Worm (Caenorhabditis elegans) whole organism, mixed stage, embryonic: ENCODE data around the gene ZK1248.4.

ENCODE experiments used
- M03D4.4 ChIP-seq: sonication (generic microtip); optimal IDR thresholded peaks from 2 replicates; lab custom pipeline; 2017; ENCODE audit warnings: mild to moderate bottlenecking, missing genetic modification characterization, missing compliant biosample characterization
- bed-3 ChIP-seq: fragments of 200-800 bp; sonication (Bioruptor generic); optimal IDR thresholded peaks from 3 replicates; lab custom pipeline; 2018; ENCODE audit warnings: mild to moderate bottlenecking, missing genetic modification characterization, moderate library complexity, missing compliant biosample characterization
- blmp-1 ChIP-seq: fragments of 150-350 bp; optimal IDR thresholded peaks from 2 replicates; lab custom pipeline; 2014; ENCODE audit warnings: missing biosample characterization, missing genetic modification characterization
- ceh-39 ChIP-seq: fragments of 150-350 bp; optimal IDR thresholded peaks from 2 replicates; lab custom pipeline; 2014; ENCODE audit warnings: missing biosample characterization, missing genetic modification characterization
- ceh-43 ChIP-seq: fragments of 200-800 bp; sonication (Bioruptor generic); optimal IDR thresholded peaks from 2 replicates; lab custom pipeline; 2018; ENCODE audit warnings: mild to moderate bottlenecking, missing genetic modification characterization, moderate library complexity, missing compliant biosample characterization
- ceh-83 ChIP-seq: fragments of 200-800 bp; sonication (Bioruptor generic); optimal IDR thresholded peaks from 2 replicates; lab custom pipeline; 2018; ENCODE audit warnings: mild to moderate bottlenecking, missing genetic modification characterization, missing compliant biosample characterization
- cnd-1 ChIP-seq: fragments of 200-800 bp; sonication (Bioruptor generic); optimal IDR thresholded peaks from 2 replicates; lab custom pipeline; 2018; ENCODE audit warnings: mild to moderate bottlenecking, missing genetic modification characterization, missing compliant biosample characterization
- elt-1 ChIP-seq: sonication (generic microtip); optimal IDR thresholded peaks from 2 replicates; lab custom pipeline; 2017; ENCODE audit warnings: missing genetic modification characterization, mild to moderate bottlenecking, missing compliant biosample characterization, antibody characterized with exemption, moderate library complexity, borderline replicate concordance; ENCODE audit not compliant: insufficient read depth
- elt-3 ChIP-seq: fragments of 150-350 bp; optimal IDR thresholded peaks from 2 replicates; lab custom pipeline; 2014; ENCODE audit warnings: missing biosample characterization, missing genetic modification characterization
- flh-1 ChIP-seq: fragments of 200-800 bp; sonication (Bioruptor generic); optimal IDR thresholded peaks from 2 replicates; lab custom pipeline; 2018; ENCODE audit warnings: mild to moderate bottlenecking, missing genetic modification characterization, moderate library complexity, missing compliant biosample characterization
- ham-2 ChIP-seq: fragments of 200-800 bp; sonication (Bioruptor generic); optimal IDR thresholded peaks from 2 replicates; lab custom pipeline; 2018; ENCODE audit warnings: mild to moderate bottlenecking, missing genetic modification characterization, missing compliant biosample characterization
- hlh-1 ChIP-seq: fragments of 150-350 bp; optimal IDR thresholded peaks from 2 replicates; lab custom pipeline; 2014; ENCODE audit warnings: missing biosample characterization, missing genetic modification reagents, missing genetic modification characterization
- lin-13 ChIP-seq: fragments of 150-350 bp; optimal IDR thresholded peaks from 2 replicates; lab custom pipeline; 2014; ENCODE audit warnings: missing biosample characterization, missing genetic modification characterization
- lsy-2 ChIP-seq: fragments of 150-350 bp; optimal IDR thresholded peaks from 2 replicates; lab custom pipeline; 2014; ENCODE audit warnings: missing biosample characterization, missing genetic modification characterization
- mab-5 ChIP-seq: fragments of 150-350 bp; optimal IDR thresholded peaks from 2 replicates; lab custom pipeline; 2014; ENCODE audit warnings: missing biosample characterization, missing genetic modification characterization
- mls-2 ChIP-seq: sonication (generic microtip); optimal IDR thresholded peaks from 2 replicates; lab custom pipeline; 2016; ENCODE audit warnings: mild to moderate bottlenecking, missing genetic modification characterization, moderate library complexity, missing compliant biosample characterization
- nhr-12 ChIP-seq: fragments of 150-350 bp; optimal IDR thresholded peaks from 2 replicates; lab custom pipeline; 2014; ENCODE audit warnings: missing biosample characterization, missing genetic modification characterization
- nhr-2 ChIP-seq: fragments of 150-350 bp; optimal IDR thresholded peaks from 2 replicates; lab custom pipeline; 2014; ENCODE audit warnings: missing biosample characterization, missing genetic modification characterization
- nhr-237 ChIP-seq: fragments of 150-350 bp; optimal IDR thresholded peaks from 2 replicates; lab custom pipeline; 2014; ENCODE audit warnings: missing biosample characterization, missing genetic modification characterization
- nhr-28 ChIP-seq: fragments of 150-350 bp; optimal IDR thresholded peaks from 2 replicates; lab custom pipeline; 2014; ENCODE audit warnings: missing biosample characterization, missing genetic modification characterization
- nhr-76 ChIP-seq: sonication (generic microtip); optimal IDR thresholded peaks from 2 replicates; lab custom pipeline; 2017; ENCODE audit warnings: missing biosample characterization, missing genetic modification characterization
- pha-4 ChIP-seq: fragments of 150-350 bp; optimal IDR thresholded peaks from 2 replicates; lab custom pipeline; 2018; ENCODE audit warnings: missing biosample characterization, missing genetic modification reagents, missing genetic modification characterization
- sem-2 ChIP-seq: fragments of 200-800 bp; sonication (Bioruptor generic); optimal IDR thresholded peaks from 2 replicates; lab custom pipeline; 2018; ENCODE audit warnings: mild to moderate bottlenecking, missing genetic modification characterization, missing compliant biosample characterization
- snpc-4 ChIP-seq: fragments of 150-350 bp; optimal IDR thresholded peaks from 2 replicates; lab custom pipeline; 2014; ENCODE audit warnings: missing biosample characterization, missing genetic modification characterization
- sptf-1 ChIP-seq: sonication (generic microtip); optimal IDR thresholded peaks from 2 replicates; lab custom pipeline; 2017; ENCODE audit warnings: mild to moderate bottlenecking, missing genetic modification characterization, moderate library complexity, missing compliant biosample characterization
- unc-120 ChIP-seq: sonication (generic microtip); optimal IDR thresholded peaks from 2 replicates; lab custom pipeline; 2017; ENCODE audit warnings: missing genetic modification characterization, missing compliant biosample characterization; ENCODE audit not compliant: poor library complexity, severe bottlenecking
- unc-39 ChIP-seq: fragments of 150-350 bp; optimal IDR thresholded peaks from 2 replicates; lab custom pipeline; 2014; ENCODE audit warnings: missing biosample characterization, missing genetic modification characterization
- unc-62 ChIP-seq: fragments of 150-350 bp; optimal IDR thresholded peaks from 2 replicates; lab custom pipeline; 2014; ENCODE audit warnings: missing biosample characterization, missing genetic modification reagents, missing genetic modification characterization
- ztf-11 ChIP-seq: fragments of 150-350 bp; optimal IDR thresholded peaks from 2 replicates; lab custom pipeline; 2014; ENCODE audit warnings: missing biosample characterization, missing genetic modification characterization

The ZK1248.4 gene

DNA sequence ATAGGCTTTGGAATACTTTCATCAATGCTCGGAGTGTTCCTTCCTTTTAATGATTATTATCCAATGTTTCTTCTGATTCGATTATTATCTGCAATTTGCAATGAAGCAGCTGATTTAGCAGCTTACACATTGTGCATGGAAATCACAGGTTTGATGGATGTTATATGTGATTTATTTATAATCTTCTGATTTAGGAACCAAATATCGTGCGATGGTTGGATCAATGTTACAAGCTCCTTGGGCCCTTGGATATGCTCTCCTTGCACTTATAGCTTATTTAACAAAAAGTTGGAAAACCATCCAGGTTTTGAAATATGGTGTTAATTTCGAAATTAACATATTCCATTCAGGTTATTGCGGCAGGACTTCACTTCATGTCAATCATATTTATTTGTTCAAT, 32.9 kb upstream of the ZK1248.4 start:
- TF ChIP-seq cnd-1 (tag; lab: Kevin White, UChicago) = no peak
- TF ChIP-seq blmp-1 (tag; lab: Kevin White, UChicago) = no peak
- TF ChIP-seq ceh-43 (GFP tag; lab: Kevin White, UChicago) = no peak
- no peak for TF ChIP-seq nhr-12 (tag; lab: Kevin White, UChicago)

DNA sequence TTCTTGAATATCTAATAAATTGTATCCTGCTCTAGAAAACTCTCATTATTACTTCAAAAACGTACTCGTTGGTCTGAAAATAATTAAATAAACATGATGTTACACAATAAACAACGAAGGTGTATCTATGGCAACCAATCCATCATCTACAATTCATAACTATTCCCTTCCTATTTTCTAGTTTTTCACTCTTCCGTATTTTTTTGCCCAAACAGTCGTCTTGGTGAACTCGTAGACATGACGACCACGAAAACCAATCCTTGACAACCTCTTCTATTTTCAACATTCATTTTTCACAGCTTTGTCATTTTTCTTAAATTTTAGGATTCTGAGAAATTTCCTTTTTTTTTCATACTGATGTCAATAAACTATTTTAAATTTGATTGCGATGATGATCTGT, 29.6 kb upstream of the ZK1248.4 start, which contains the start of gene K05F1.13:
Gene K05F1.13 (plus strand): TSS at position 301 of the 400 bp plus-strand sequence.
- no peak for TF ChIP-seq unc-62 (GFP tag; lab: Kevin White, UChicago)
- TF ChIP-seq pha-4 = no peak
- no peak for TF ChIP-seq nhr-2 (tag; lab: Kevin White, UChicago)
- no peak for TF ChIP-seq nhr-76 (tag; lab: Kevin White, UChicago)
- no peak for TF ChIP-seq ham-2
- TF ChIP-seq nhr-28 (tag; lab: Kevin White, UChicago) = no peak
- no peak for TF ChIP-seq flh-1 (GFP tag; lab: Kevin White, UChicago)
- no peak for TF ChIP-seq mab-5 (tag; lab: Kevin White, UChicago)
- no peak for TF ChIP-seq mls-2 (tag; lab: Kevin White, UChicago)
- no peak for TF ChIP-seq ceh-43 (GFP tag; lab: Kevin White, UChicago)
- TF ChIP-seq sem-2 (GFP tag; lab: Kevin White, UChicago) = no peak
- TF ChIP-seq elt-1 (tag; lab: Kevin White, UChicago) = no peak
- TF ChIP-seq ceh-83 = no peak
- TF ChIP-seq blmp-1 (tag; lab: Kevin White, UChicago) = no peak
- no peak for TF ChIP-seq snpc-4
- TF ChIP-seq hlh-1 (tag; lab: Kevin White, UChicago) = no peak
- no peak for TF ChIP-seq unc-120 (tag; lab: Kevin White, UChicago)

DNA sequence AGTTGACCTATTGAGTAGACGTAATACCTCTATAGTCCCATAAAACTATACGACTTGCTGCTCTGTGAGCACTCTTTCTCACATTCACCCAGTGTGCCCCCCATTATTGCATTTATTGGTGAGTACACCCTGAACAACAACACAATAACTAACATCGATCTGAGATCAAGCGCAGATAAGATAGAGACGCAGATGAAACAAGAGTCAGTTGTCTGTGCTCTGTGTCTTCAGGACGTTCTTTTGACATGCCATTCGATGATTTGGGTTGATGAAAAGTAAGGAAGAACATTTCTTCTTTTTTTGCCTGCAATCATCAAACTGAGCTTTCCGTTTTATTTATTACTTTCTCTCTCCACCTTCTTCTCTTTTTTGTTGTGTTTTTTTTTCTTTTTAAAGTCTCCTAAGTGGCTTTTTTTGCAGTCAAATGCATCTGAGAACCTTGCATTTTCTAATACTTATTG, 28.1 kb upstream of the ZK1248.4 start, which contains the start of gene lect-2:
Gene lect-2 (plus strand): TSS at position 411 of the 461 bp plus-strand sequence.
- TF ChIP-seq unc-62 (GFP tag; lab: Kevin White, UChicago) (peak; percentile 28), nhr-2 (tag; lab: Kevin White, UChicago) (peak; percentile 35), elt-1 (tag; lab: Kevin White, UChicago) (peak; percentile 84), unc-120 (tag; lab: Kevin White, UChicago) (peak; percentile 6), ceh-43 (GFP tag; lab: Kevin White, UChicago) (no peak), bed-3 (no peak), hlh-1 (tag; lab: Kevin White, UChicago) (peak; percentile 94)

DNA sequence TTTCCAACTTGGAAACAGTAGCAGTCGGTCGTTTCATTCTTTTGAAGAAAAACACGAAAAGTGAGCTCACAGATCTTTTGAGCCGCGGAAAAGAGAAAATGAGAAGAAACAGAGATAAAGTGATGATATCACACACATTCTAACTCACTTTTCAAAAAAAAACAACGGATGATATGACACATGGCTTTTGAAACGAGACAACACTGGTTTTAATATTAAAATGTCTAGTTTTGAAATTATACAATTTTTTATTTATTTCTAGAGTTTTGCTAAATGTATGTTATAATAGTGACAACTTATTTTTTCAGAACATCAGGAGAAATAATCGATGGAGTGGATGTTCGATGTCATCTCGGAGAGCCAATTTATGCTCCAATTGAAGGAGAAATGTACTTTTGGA, 25.9 kb upstream of the ZK1248.4 start, which contains the start of gene K05F1.14:
Gene K05F1.14 (minus strand): TSS at position 101 of the 400 bp plus-strand sequence.
- TF ChIP-seq elt-3 (tag; lab: Kevin White, UChicago) (no peak), ceh-39 (no peak), nhr-12 (tag; lab: Kevin White, UChicago) (no peak), unc-62 (GFP tag; lab: Kevin White, UChicago) (no peak), ceh-43 (GFP tag; lab: Kevin White, UChicago) (no peak), elt-1 (tag; lab: Kevin White, UChicago) (no peak), unc-39 (tag; lab: Kevin White, UChicago) (no peak), ztf-11 (tag; lab: Kevin White, UChicago) (no peak), mab-5 (tag; lab: Kevin White, UChicago) (no peak), hlh-1 (tag; lab: Kevin White, UChicago) (no peak), cnd-1 (tag; lab: Kevin White, UChicago) (no peak), bed-3 (no peak)

DNA sequence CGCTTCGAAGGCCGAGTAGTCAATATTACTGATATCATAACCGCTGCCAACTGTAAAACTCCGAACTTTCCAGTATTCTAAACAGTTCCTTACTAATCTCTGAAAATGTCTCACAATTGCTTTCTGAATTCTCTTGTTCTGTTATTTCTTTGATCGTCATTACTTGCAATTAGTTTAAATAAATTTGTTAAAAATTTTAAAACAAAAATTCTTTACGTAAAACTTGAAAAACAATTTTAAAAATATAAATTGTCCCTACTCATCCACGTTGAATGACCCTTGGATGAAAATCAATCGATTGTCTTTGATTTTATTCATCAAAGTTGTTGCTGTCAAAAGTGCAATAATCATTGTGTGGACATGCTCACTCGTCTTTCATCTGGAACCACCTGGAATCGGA, 24.2 kb upstream of the ZK1248.4 start, which contains the start of gene acdh-8:
Gene acdh-8 (plus strand): TSS at position 301 of the 400 bp plus-strand sequence.
- no peak for TF ChIP-seq nhr-76 (tag; lab: Kevin White, UChicago)
- no peak for TF ChIP-seq nhr-28 (tag; lab: Kevin White, UChicago)
- no peak for TF ChIP-seq blmp-1 (tag; lab: Kevin White, UChicago)
- no peak for TF ChIP-seq elt-1 (tag; lab: Kevin White, UChicago)
- no peak for TF ChIP-seq M03D4.4 (tag; lab: Kevin White, UChicago)
- no peak for TF ChIP-seq hlh-1 (tag; lab: Kevin White, UChicago)
- TF ChIP-seq sem-2 (GFP tag; lab: Kevin White, UChicago) = no peak
- no peak for TF ChIP-seq mls-2 (tag; lab: Kevin White, UChicago)
- no peak for TF ChIP-seq unc-62 (GFP tag; lab: Kevin White, UChicago)
- TF ChIP-seq bed-3 = no peak
- no peak for TF ChIP-seq nhr-237 (tag; lab: Kevin White, UChicago)
- no peak for TF ChIP-seq ceh-39
- no peak for TF ChIP-seq ham-2
- TF ChIP-seq ceh-43 (GFP tag; lab: Kevin White, UChicago) = no peak
- no peak for TF ChIP-seq lsy-2 (tag; lab: Kevin White, UChicago)
- no peak for TF ChIP-seq flh-1 (GFP tag; lab: Kevin White, UChicago)
- no peak for TF ChIP-seq lin-13
- no peak for TF ChIP-seq sptf-1 (tag; lab: Kevin White, UChicago)
- no peak for TF ChIP-seq nhr-12 (tag; lab: Kevin White, UChicago)
- TF ChIP-seq, all 35 proteins: peak for 0
